Fruit fly (Drosophila melanogaster) whole organism, larva: Measurements from ENCODE around the gene CG33795.

Experiments used
- noc ChIP-seq: fragments of 200-800 bp; sonication (Bioruptor generic); optimal IDR thresholded peaks from 3 replicates; lab custom pipeline; 2019; ENCODE audit warnings: missing biosample characterization, mild to moderate bottlenecking, missing genetic modification characterization, moderate library complexity

The CG33795 gene

dm6 chr3L:16165356-16166168 is 5.6 kb downstream of the CG33795 start:
- peak; percentile 89 for TF ChIP-seq noc

dm6 chr3L:16164150-16165039 is 6.8 kb downstream of the CG33795 start, which contains the start of gene CG5151:
CG5151 (minus strand) TSS chr3L:16164701.
- peak; percentile 39 for TF ChIP-seq noc

dm6 chr3L:16161847-16162556 is 9.2 kb downstream of the CG33795 start:
- peak; percentile 86 for TF ChIP-seq noc

- no peak for TF ChIP-seq noc
Observed at dm6 chr3L:16161131-16161530, 10.0 kb downstream of the CG33795 start.

dm6 chr3L:16160420-16161069 is 10.6 kb downstream of the CG33795 start:
- TF ChIP-seq noc = peak; percentile 95

dm6 chr3L:16160073-16160398 is 11.1 kb downstream of the CG33795 start:
- peak; percentile 91 for TF ChIP-seq noc

dm6 chr3L:16159161-16160072 is 11.8 kb downstream of the CG33795 start:
- TF ChIP-seq noc = peak; percentile 54

dm6 chr3L:16158322-16158721 is 12.9 kb downstream of the CG33795 start:
- no peak for TF ChIP-seq noc

dm6 chr3L:16157251-16158190 is 13.7 kb downstream of the CG33795 start:
- TF ChIP-seq noc = no peak

- no peak for TF ChIP-seq noc
Observed at dm6 chr3L:16156788-16157208, 14.4 kb downstream of the CG33795 start.

dm6 chr3L:16155547-16155946 is 15.6 kb downstream of the CG33795 start:
- no peak for TF ChIP-seq noc

dm6 chr3L:16153650-16154049 is 17.5 kb downstream of the CG33795 start:
- TF ChIP-seq noc = no peak

- no peak for TF ChIP-seq noc
Observed at dm6 chr3L:16153089-16153488, 18.1 kb downstream of the CG33795 start.

- TF ChIP-seq noc = no peak
Observed at dm6 chr3L:16151742-16152141, 19.4 kb downstream of the CG33795 start.
